Worm (Caenorhabditis elegans): ENCODE measurements around the gene era-1.
"Not testable (repeated sequence)": the region's sequence is repeated elsewhere in the genome, so short reads cannot be mapped to it uniquely, and the experiment has no call there.

The era-1 gene

DNA sequence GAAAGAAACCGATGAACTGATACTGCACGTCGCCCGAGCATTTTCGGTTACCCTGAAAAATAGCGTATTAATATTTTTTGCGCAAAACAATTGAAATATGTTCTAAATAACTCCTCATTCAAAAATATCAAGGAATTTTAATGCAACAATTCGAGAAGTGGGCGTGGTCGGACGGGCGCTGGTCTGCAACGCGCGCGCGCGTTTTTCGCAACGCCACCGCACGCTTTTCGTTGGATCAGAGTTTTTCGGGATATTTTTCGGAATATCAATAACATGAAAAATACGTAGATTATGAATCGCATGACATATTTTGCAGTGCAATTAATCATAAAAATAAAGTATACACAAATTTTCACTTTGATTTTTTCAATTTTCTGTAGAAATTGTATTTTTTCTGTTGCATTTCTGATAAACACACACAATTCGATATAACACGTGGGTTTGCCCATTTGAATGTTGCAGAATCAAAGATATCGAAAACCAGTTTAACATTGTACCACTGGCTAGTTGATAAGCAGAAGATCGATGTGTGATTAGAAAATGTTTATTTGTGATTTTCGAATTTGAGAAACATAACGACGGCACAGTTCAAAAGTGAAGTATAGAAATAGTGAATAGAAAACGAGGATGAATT is 6.3 kb downstream of the era-1 start, which contains the start of gene dlst-1 (continued):
- TF ChIP-seq php-3 (GFP tag; IDR thresholded peaks at IDR 0.05) (no peak), Y48G9A.11 (GFP tag; IDR thresholded peaks at IDR 0.05) (peak; percentile 79), nhr-111 (GFP tag; optimal IDR thresholded peaks at IDR 0.05) (no peak), duxl-1 (tag; optimal IDR thresholded peaks at IDR 0.05; ENCODE audit: poor library complexity) (peak; percentile 35), unc-130 (GFP tag; optimal IDR thresholded peaks at IDR 0.05) (peak; percentile 33), daf-16 (GFP tag; optimal IDR thresholded peaks at IDR 0.05) (peak in 1 of 2 experiments; percentile 13), daf-16 (tag; optimal IDR thresholded peaks at IDR 0.05) (peak; percentile 53), ztf-11 (tag; optimal IDR thresholded peaks at IDR 0.05) (no peak), F26F4.8 (GFP tag; conservative IDR thresholded peaks at IDR 0.05) (no peak), dmd-6 (GFP tag; IDR thresholded peaks at IDR 0.05) (0 out of 2 replicates have a peak, but pooled peaks have one; percentile 23), unc-39 (tag; optimal IDR thresholded peaks at IDR 0.05) (no peak), tag-97 (GFP tag; IDR thresholded peaks at IDR 0.05) (no peak), nhr-77 (tag; optimal IDR thresholded peaks at IDR 0.05) (no peak), mes-2 (tag; optimal IDR thresholded peaks at IDR 0.05; ENCODE audit: poor library complexity, severe bottlenecking) (peak; percentile 79), skn-1 (tag; optimal IDR thresholded peaks at IDR 0.05) (no peak), hmg-1.1 (GFP tag; IDR thresholded peaks at IDR 0.05) (peak; percentile 50; the same call in 1 of the 2 replicates), saeg-2 (GFP tag; IDR thresholded peaks at IDR 0.05) (no peak)

DNA sequence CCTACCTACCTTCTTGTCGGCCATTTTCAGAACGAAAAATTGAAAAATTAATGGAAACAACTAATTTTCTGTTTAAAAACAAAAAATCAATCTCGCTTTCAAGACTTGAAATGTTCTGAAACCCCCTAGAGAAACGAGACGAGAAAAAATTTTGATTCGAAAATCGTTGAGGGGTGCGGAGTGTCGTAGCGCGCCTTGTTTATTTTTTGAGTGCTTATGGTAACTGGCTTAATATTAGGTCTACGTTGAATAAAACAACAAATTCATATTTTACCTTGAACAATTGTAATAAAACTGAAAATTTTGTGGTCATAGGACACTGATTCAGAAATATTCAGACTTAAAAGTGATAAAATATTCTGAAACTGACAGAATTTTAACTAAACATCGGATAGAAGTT is 7.6 kb downstream of the era-1 start, which contains the start of gene sna-1:
Gene sna-1 (minus strand): TSS at position 218 of the 400 bp plus-strand sequence.
- TF ChIP-seq Y48G9A.11 (GFP tag; IDR thresholded peaks at IDR 0.05) (peak; percentile 89), T20F7.1 (GFP tag; optimal IDR thresholded peaks at IDR 0.05) (peak; percentile 92), mxl-2 (GFP tag; conservative IDR thresholded peaks at IDR 0.05) (no peak)

DNA sequence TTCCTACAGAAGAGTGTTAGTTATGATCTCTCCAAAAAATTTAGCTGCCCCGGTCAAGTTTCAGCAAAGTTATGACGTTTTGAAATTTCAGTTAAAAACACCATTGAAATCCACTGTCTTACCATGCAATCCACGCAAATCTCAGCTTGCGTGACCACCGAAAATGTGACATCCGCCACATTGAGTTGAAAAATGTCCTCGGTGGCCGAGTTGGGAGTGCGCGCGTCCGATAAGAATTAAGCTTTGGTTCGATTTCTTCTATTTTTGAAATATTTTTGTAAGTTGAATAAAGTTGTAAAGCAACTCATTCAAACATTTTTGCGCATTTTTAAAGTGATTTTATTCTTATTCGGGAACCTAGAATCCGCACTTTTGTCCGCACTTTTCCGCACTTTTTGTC is 8.2 kb downstream of the era-1 start:
- TF ChIP-seq pha-4 (GFP tag; IDR thresholded peaks at IDR 0.05) (0 out of 2 replicates have a peak, but pooled peaks have one; percentile 15), F26F4.8 (GFP tag; conservative IDR thresholded peaks at IDR 0.05) (peak; percentile 72; the same call in 1 of the 2 replicates), Y48G9A.11 (GFP tag; IDR thresholded peaks at IDR 0.05) (peak; percentile 89), arid-1 (GFP tag; conservative IDR thresholded peaks at IDR 0.05) (peak; percentile 51), dmd-8 (GFP tag; IDR thresholded peaks at IDR 0.05) (peak; percentile 48; the same call in 1 of the 2 replicates)
- TF ChIP-seq pha-4 (tag; optimal IDR thresholded peaks at IDR 0.05) = not testable (repeated sequence)

DNA sequence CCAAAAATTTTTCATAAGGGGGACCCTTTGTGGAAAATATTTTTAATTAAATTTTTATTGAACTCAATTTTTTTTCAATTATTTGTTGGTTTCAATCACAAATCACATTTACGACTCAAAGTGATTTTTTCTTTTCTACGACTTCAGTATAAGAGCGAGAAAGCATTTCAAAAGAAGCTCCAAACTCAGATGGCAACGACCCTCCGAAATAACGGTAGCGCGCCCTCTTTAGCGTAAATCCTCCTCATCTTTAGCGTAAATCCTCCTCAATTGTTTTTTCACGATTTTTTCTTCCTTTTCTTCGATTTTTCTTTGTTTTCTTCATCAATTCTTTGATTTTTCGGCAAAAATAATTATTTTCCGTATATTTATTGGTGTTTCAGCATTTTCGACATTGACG is 12.0 kb downstream of the era-1 start:
- TF ChIP-seq Y48G9A.11 (GFP tag; IDR thresholded peaks at IDR 0.05) = peak; percentile 95

DNA sequence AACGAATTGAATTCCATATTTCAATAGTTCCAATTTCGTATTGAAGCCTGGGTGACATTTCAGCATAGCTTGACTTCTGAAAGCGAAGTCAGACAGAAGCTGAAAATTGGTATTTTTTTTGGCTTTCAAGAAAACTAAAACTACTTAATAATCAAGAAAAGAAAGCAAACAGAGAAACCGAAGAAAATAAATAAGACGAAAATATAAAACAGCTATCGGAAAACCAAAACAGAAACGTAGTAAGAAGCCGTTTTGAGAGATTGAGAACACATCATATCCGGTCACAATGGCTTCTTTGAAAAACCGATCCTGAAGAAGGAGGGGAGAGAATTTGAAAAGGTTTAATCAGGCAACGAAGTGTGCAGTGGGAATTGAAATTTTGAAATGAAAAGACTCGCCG is 15.4 kb downstream of the era-1 start, which contains the start of gene srg-30:
Gene srg-30 (minus strand): TSS at position 101 of the 400 bp plus-strand sequence.
- no peak for TF ChIP-seq hmg-1.1 (GFP tag; IDR thresholded peaks at IDR 0.05)
- TF ChIP-seq unc-62 (GFP tag; optimal IDR thresholded peaks at IDR 0.05 in 1 of 2) = peak in 1 of 2 experiments; percentile 19
- no peak for TF ChIP-seq unc-62 (tag; optimal IDR thresholded peaks at IDR 0.05)

DNA sequence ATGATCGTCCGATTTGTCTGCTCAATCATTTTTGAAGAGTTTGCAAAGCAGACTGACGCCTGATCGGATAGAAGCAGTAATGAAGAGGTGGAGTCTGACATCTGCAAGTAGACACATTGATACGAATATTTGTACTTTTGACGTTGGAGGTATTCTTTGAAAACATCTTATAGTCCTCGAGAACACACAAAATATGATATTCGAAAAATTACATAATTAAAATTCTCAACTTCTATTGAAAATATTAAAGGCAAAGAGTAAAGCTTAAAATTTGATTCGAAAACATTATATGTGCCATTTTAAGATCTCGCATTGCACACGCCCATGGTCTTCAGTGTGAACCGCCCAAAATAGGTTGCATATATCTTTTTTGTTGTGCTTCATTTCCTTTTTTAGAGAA is 19.5 kb downstream of the era-1 start, which contains the start of gene ZC487.2:
Gene ZC487.2 (minus strand): TSS at position 101 of the 400 bp plus-strand sequence.
- no peak for TF ChIP-seq Y5F2A.4 (GFP tag; optimal IDR thresholded peaks at IDR 0.05)
- TF ChIP-seq aha-1 (tag) = peak; percentile 2

DNA sequence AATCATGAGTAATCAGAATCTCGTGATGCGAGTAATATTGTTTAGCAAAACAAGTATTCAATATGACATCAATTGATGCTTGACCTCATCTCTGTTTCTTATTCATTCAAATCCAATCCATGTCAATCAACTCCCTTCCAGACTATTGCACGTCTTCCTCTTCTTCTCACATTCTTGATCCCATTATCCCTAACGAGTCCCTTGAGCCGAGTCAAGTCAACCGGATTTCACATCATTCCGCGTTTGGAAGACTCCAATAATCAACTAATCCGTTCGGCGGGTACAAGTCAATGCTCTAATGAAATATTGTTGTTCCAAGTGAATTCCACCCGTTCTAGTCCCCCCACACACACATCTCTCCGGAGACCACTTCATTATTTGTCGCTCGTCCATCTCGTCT is 23.4 kb downstream of the era-1 start:
- TF ChIP-seq mxl-2 (GFP tag; conservative IDR thresholded peaks at IDR 0.05) (no peak), madf-9 (GFP tag; conservative IDR thresholded peaks at IDR 0.05) (no peak), F49E8.2 (tag; optimal IDR thresholded peaks at IDR 0.05; ENCODE audit: borderline replicate concordance) (no peak)
